Worm (Caenorhabditis elegans): ENCODE data around the gene dro-1.

dro-1 gene

ce11 chrIII:13359847-13360246, 17.4 kb downstream of the dro-1 start:
- peak; percentile 96 for TF ChIP-seq mxl-3 (GFP tag; optimal IDR thresholded peaks at IDR 0.05)
- TF ChIP-seq nhr-111 (GFP tag; optimal IDR thresholded peaks at IDR 0.05) = no peak
- TF ChIP-seq zfp-2 (tag; optimal IDR thresholded peaks at IDR 0.05) = no peak
- no peak for TF ChIP-seq F44E2.7 (GFP tag; IDR thresholded peaks at IDR 0.05)
- no peak for TF ChIP-seq ceh-82 (tag; optimal IDR thresholded peaks at IDR 0.05)
- no peak for TF ChIP-seq nhr-41 (GFP tag; IDR thresholded peaks at IDR 0.05)
- TF ChIP-seq hlh-11 (tag; optimal IDR thresholded peaks at IDR 0.05) = no peak
- no peak for TF ChIP-seq zip-11 (GFP tag; IDR thresholded peaks at IDR 0.05)
- TF ChIP-seq egl-27 (tag; optimal IDR thresholded peaks at IDR 0.05) = no peak
- peak in 1 of 2 experiments; percentile 37 for TF ChIP-seq hif-1 (tag; optimal IDR thresholded peaks at IDR 0.05)
- TF ChIP-seq spr-3 (GFP tag; optimal IDR thresholded peaks at IDR 0.05) = no peak
- TF ChIP-seq rbr-2 (tag; optimal IDR thresholded peaks at IDR 0.05) = no peak
- no peak for TF ChIP-seq ztf-7 (tag; optimal IDR thresholded peaks at IDR 0.05)
- TF ChIP-seq F49E8.2 (tag; optimal IDR thresholded peaks at IDR 0.05; ENCODE audit: borderline replicate concordance) = no peak
- no peak for TF ChIP-seq duxl-1 (tag; optimal IDR thresholded peaks at IDR 0.05; ENCODE audit: poor library complexity)
- no peak for TF ChIP-seq mep-1 (tag; optimal IDR thresholded peaks at IDR 0.05)
- no peak for TF ChIP-seq gei-8 (GFP tag; optimal IDR thresholded peaks at IDR 0.05)
- peak in 1 of 2 experiments; percentile 63 for TF ChIP-seq unc-62 (GFP tag; optimal IDR thresholded peaks at IDR 0.05 in 1 of 2)
- TF ChIP-seq unc-62 (tag; optimal IDR thresholded peaks at IDR 0.05) = no peak
- no peak for TF ChIP-seq daf-19 (GFP tag; conservative IDR thresholded peaks at IDR 0.05)
- TF ChIP-seq F37D6.2 (tag; optimal IDR thresholded peaks at IDR 0.05) = no peak
- TF ChIP-seq lim-7 (GFP tag; IDR thresholded peaks at IDR 0.05) = no peak
- TF ChIP-seq nhr-28 (tag; optimal IDR thresholded peaks at IDR 0.05) = peak; percentile 97
- no peak for TF ChIP-seq php-3 (GFP tag; IDR thresholded peaks at IDR 0.05)
- TF ChIP-seq dmd-6 (GFP tag; IDR thresholded peaks at IDR 0.05) = no peak; the same call in 1 of the 2 replicates
- TF ChIP-seq ZK546.5 (tag; optimal IDR thresholded peaks at IDR 0.05) = no peak
- no peak for TF ChIP-seq attf-4 (tag; optimal IDR thresholded peaks at IDR 0.05)
- peak; percentile 6 for TF ChIP-seq nhr-77 (tag; optimal IDR thresholded peaks at IDR 0.05)
- no peak; the same call in 1 of the 2 replicates for TF ChIP-seq hmg-1.1 (GFP tag; IDR thresholded peaks at IDR 0.05)
- no peak for TF ChIP-seq tag-97 (GFP tag; IDR thresholded peaks at IDR 0.05)
- TF ChIP-seq nhr-6 (tag; optimal IDR thresholded peaks at IDR 0.05) = peak; percentile 89
- TF ChIP-seq sdz-12 (GFP tag; optimal IDR thresholded peaks at IDR 0.05) = no peak
- no peak for TF ChIP-seq madf-9 (GFP tag; conservative IDR thresholded peaks at IDR 0.05)
- TF ChIP-seq mes-2 (tag; optimal IDR thresholded peaks at IDR 0.05; ENCODE audit: poor library complexity, severe bottlenecking) = no peak
- peak; percentile 32 for TF ChIP-seq dpl-1 (GFP tag; optimal IDR thresholded peaks at IDR 0.05)
- TF ChIP-seq ceh-28 (tag; optimal IDR thresholded peaks at IDR 0.05) = no peak
- no peak for TF ChIP-seq lin-38 (GFP tag; IDR thresholded peaks at IDR 0.05)
- TF ChIP-seq mxl-2 (GFP tag; conservative IDR thresholded peaks at IDR 0.05) = no peak
- no peak for TF ChIP-seq jun-1 (tag; optimal IDR thresholded peaks at IDR 0.05)
- TF ChIP-seq lin-29 (GFP tag; IDR thresholded peaks at IDR 0.05) = no peak
- TF ChIP-seq T20F7.1 (GFP tag; optimal IDR thresholded peaks at IDR 0.05) = no peak
- TF ChIP-seq snpc-4 (tag; optimal IDR thresholded peaks at IDR 0.05) = no peak
- no peak for TF ChIP-seq nhr-76 (tag; optimal IDR thresholded peaks at IDR 0.05)
- no peak for TF ChIP-seq ceh-62 (tag; optimal IDR thresholded peaks at IDR 0.05)
- no peak for TF ChIP-seq lin-13 (GFP tag; optimal IDR thresholded peaks at IDR 0.05)
- no peak for TF ChIP-seq lin-15B (tag; optimal IDR thresholded peaks at IDR 0.05)
- TF ChIP-seq vab-7 (GFP tag; IDR thresholded peaks at IDR 0.05) = no peak
- peak; percentile 74 for TF ChIP-seq nhr-11 (tag; optimal IDR thresholded peaks at IDR 0.05)
- TF ChIP-seq ctbp-1 (GFP tag; IDR thresholded peaks at IDR 0.05) = no peak
- TF ChIP-seq lir-3 (tag; optimal IDR thresholded peaks at IDR 0.05) = no peak
- TF ChIP-seq snpc-1.2 (GFP tag; IDR thresholded peaks at IDR 0.05) = no peak
- no peak for TF ChIP-seq skn-1 (tag; optimal IDR thresholded peaks at IDR 0.05)
- TF ChIP-seq Y48G9A.11 (GFP tag; IDR thresholded peaks at IDR 0.05) = no peak

All from whole organism, L4 larva.